Fruit fly (Drosophila melanogaster): ENCODE measurements around the gene Glt.

dm6 chr2L:8699895-8700314 is 27.4 kb downstream of the Glt start:
- TF ChIP-seq Sin3A (optimal IDR thresholded peaks at IDR 0.05): no peak
- TF ChIP-seq ttk (optimal IDR thresholded peaks at IDR 0.05): no peak
- TF ChIP-seq psq (optimal IDR thresholded peaks at IDR 0.05): no peak
- TF ChIP-seq h (optimal IDR thresholded peaks at IDR 0.05): no peak
- no peak for TF ChIP-seq Myc (optimal IDR thresholded peaks at IDR 0.05)

All from Kc167 (cell line).